Fruit fly (Drosophila melanogaster) S2 (cell line): ENCODE results near the gene CG17344.

Source experiments
- CG8478 ChIP-seq: fragments of >200 bp; optimal IDR thresholded peaks from 2 replicates; lab custom pipeline; 2018
- CTCF ChIP-seq, 2 experiments: fragments of >200 bp; optimal IDR thresholded peaks; 2 replicates each; lab custom pipeline; 2018

- TF ChIP-seq CG8478 (lab: Kevin White, UChicago) (no peak), CTCF (optimal IDR thresholded peaks at IDR 0.05; lab: Kevin White, UChicago) (no peak)
Observed at dm6 chr2L:19074099-19074828, 27.6 kb upstream of the CG17344 start, which contains the start of gene CG17572.
